Worm (Caenorhabditis elegans): ENCODE results near the gene W04G3.13.

The W04G3.13 gene

ce11 chrX:11057028-11057427 is 22.5 kb downstream of the W04G3.13 start, which contains the start of gene lpr-3:
TSS of gene lpr-3 (plus strand) at chrX:11057401.
- TF ChIP-seq flt-1 (GFP tag; IDR thresholded peaks at IDR 0.05) = no peak
- no peak for TF ChIP-seq ztf-23 (GFP tag; IDR thresholded peaks at IDR 0.05)
- TF ChIP-seq med-1 (GFP tag; optimal IDR thresholded peaks at IDR 0.05; ENCODE audit: insufficient read depth) = no peak
- no peak for TF ChIP-seq T22C8.4 (GFP tag; IDR thresholded peaks at IDR 0.05)
- no peak for TF ChIP-seq klf-2 (GFP tag; conservative IDR thresholded peaks at IDR 0.05)

ce11 chrX:11053615-11054014 is 26.0 kb downstream of the W04G3.13 start, which contains the start of gene C09F12.2:
TSS of gene C09F12.2 (plus strand) at chrX:11053915.
- TF ChIP-seq flt-1 (GFP tag; IDR thresholded peaks at IDR 0.05) (no peak), T22C8.4 (GFP tag; IDR thresholded peaks at IDR 0.05) (no peak), ref-1 (GFP tag; conservative IDR thresholded peaks at IDR 0.05) (no peak), ztf-29 (GFP tag; IDR thresholded peaks at IDR 0.05) (no peak), klf-2 (GFP tag; conservative IDR thresholded peaks at IDR 0.05) (no peak), med-1 (GFP tag; optimal IDR thresholded peaks at IDR 0.05; ENCODE audit: insufficient read depth) (no peak), cog-1 (tag; optimal IDR thresholded peaks at IDR 0.05) (no peak), tab-1 (GFP tag; IDR thresholded peaks at IDR 0.05) (no peak), ztf-23 (GFP tag; IDR thresholded peaks at IDR 0.05) (no peak)

ce11 chrX:11050335-11050734 is 29.2 kb downstream of the W04G3.13 start:
- TF ChIP-seq med-1 (GFP tag; optimal IDR thresholded peaks at IDR 0.05; ENCODE audit: insufficient read depth) = no peak
- no peak for TF ChIP-seq ref-1 (GFP tag; conservative IDR thresholded peaks at IDR 0.05)
- TF ChIP-seq ztf-23 (GFP tag; IDR thresholded peaks at IDR 0.05) = no peak
- TF ChIP-seq flt-1 (GFP tag; IDR thresholded peaks at IDR 0.05) = no peak
- TF ChIP-seq tab-1 (GFP tag; IDR thresholded peaks at IDR 0.05) = no peak
- TF ChIP-seq ztf-29 (GFP tag; IDR thresholded peaks at IDR 0.05) = no peak
- no peak for TF ChIP-seq klf-2 (GFP tag; conservative IDR thresholded peaks at IDR 0.05)
- no peak for TF ChIP-seq T22C8.4 (GFP tag; IDR thresholded peaks at IDR 0.05)
- TF ChIP-seq cog-1 (tag; optimal IDR thresholded peaks at IDR 0.05) = no peak

- TF ChIP-seq klf-2 (GFP tag; conservative IDR thresholded peaks at IDR 0.05) (no peak), flt-1 (GFP tag; IDR thresholded peaks at IDR 0.05) (no peak), T22C8.4 (GFP tag; IDR thresholded peaks at IDR 0.05) (no peak), ztf-23 (GFP tag; IDR thresholded peaks at IDR 0.05) (no peak), cog-1 (tag; optimal IDR thresholded peaks at IDR 0.05) (no peak), tab-1 (GFP tag; IDR thresholded peaks at IDR 0.05) (no peak), ref-1 (GFP tag; conservative IDR thresholded peaks at IDR 0.05) (no peak), med-1 (GFP tag; optimal IDR thresholded peaks at IDR 0.05; ENCODE audit: insufficient read depth) (no peak), ztf-29 (GFP tag; IDR thresholded peaks at IDR 0.05) (no peak)
Measured at ce11 chrX:11047183-11047582, 32.4 kb downstream of the W04G3.13 start, which contains the start of gene clc-1. TSS of gene clc-1 (plus strand) at chrX:11047446.

- TF ChIP-seq cog-1 (tag; optimal IDR thresholded peaks at IDR 0.05) (no peak), med-1 (GFP tag; optimal IDR thresholded peaks at IDR 0.05; ENCODE audit: insufficient read depth) (no peak), ztf-29 (GFP tag; IDR thresholded peaks at IDR 0.05) (no peak)
Measured at ce11 chrX:11042777-11043176, 36.8 kb downstream of the W04G3.13 start, which contains the start of gene C09F12.3. TSS of gene C09F12.3 (minus strand) at chrX:11042877.

ce11 chrX:11038221-11038620 is 41.3 kb downstream of the W04G3.13 start:
- TF ChIP-seq klf-2 (GFP tag; conservative IDR thresholded peaks at IDR 0.05) (no peak), tab-1 (GFP tag; IDR thresholded peaks at IDR 0.05) (no peak), ref-1 (GFP tag; conservative IDR thresholded peaks at IDR 0.05) (no peak), flt-1 (GFP tag; IDR thresholded peaks at IDR 0.05) (no peak), T22C8.4 (GFP tag; IDR thresholded peaks at IDR 0.05) (no peak), ztf-29 (GFP tag; IDR thresholded peaks at IDR 0.05) (no peak), ztf-23 (GFP tag; IDR thresholded peaks at IDR 0.05) (no peak), med-1 (GFP tag; optimal IDR thresholded peaks at IDR 0.05; ENCODE audit: insufficient read depth) (no peak), cog-1 (tag; optimal IDR thresholded peaks at IDR 0.05) (no peak)

- TF ChIP-seq tab-1 (GFP tag; IDR thresholded peaks at IDR 0.05) (no peak), flt-1 (GFP tag; IDR thresholded peaks at IDR 0.05) (no peak), ztf-29 (GFP tag; IDR thresholded peaks at IDR 0.05) (no peak), klf-2 (GFP tag; conservative IDR thresholded peaks at IDR 0.05) (no peak), cog-1 (tag; optimal IDR thresholded peaks at IDR 0.05) (no peak), T22C8.4 (GFP tag; IDR thresholded peaks at IDR 0.05) (no peak), ztf-23 (GFP tag; IDR thresholded peaks at IDR 0.05) (no peak), med-1 (GFP tag; optimal IDR thresholded peaks at IDR 0.05; ENCODE audit: insufficient read depth) (no peak), ref-1 (GFP tag; conservative IDR thresholded peaks at IDR 0.05) (no peak)
Measured at ce11 chrX:11036114-11037087, 43.2 kb downstream of the W04G3.13 start.

- TF ChIP-seq ref-1 (GFP tag; conservative IDR thresholded peaks at IDR 0.05) = no peak
- TF ChIP-seq med-1 (GFP tag; optimal IDR thresholded peaks at IDR 0.05; ENCODE audit: insufficient read depth) = no peak
- TF ChIP-seq tab-1 (GFP tag; IDR thresholded peaks at IDR 0.05) = no peak
- no peak for TF ChIP-seq ztf-23 (GFP tag; IDR thresholded peaks at IDR 0.05)
- no peak for TF ChIP-seq cog-1 (tag; optimal IDR thresholded peaks at IDR 0.05)
- TF ChIP-seq ztf-29 (GFP tag; IDR thresholded peaks at IDR 0.05) = no peak
- no peak for TF ChIP-seq flt-1 (GFP tag; IDR thresholded peaks at IDR 0.05)
- no peak for TF ChIP-seq T22C8.4 (GFP tag; IDR thresholded peaks at IDR 0.05)
- TF ChIP-seq klf-2 (GFP tag; conservative IDR thresholded peaks at IDR 0.05) = no peak
Measured at ce11 chrX:11035563-11035962, 44.0 kb downstream of the W04G3.13 start.

- TF ChIP-seq ztf-23 (GFP tag; IDR thresholded peaks at IDR 0.05) = no peak
- TF ChIP-seq ztf-29 (GFP tag; IDR thresholded peaks at IDR 0.05) = no peak
- TF ChIP-seq T22C8.4 (GFP tag; IDR thresholded peaks at IDR 0.05) = 0 out of 2 replicates have a peak, but pooled peaks have one; percentile 7
- TF ChIP-seq ref-1 (GFP tag; conservative IDR thresholded peaks at IDR 0.05) = no peak
- TF ChIP-seq tab-1 (GFP tag; IDR thresholded peaks at IDR 0.05) = 0 out of 2 replicates have a peak, but pooled peaks have one; percentile 18
- TF ChIP-seq cog-1 (tag; optimal IDR thresholded peaks at IDR 0.05) = peak; percentile 25
- TF ChIP-seq flt-1 (GFP tag; IDR thresholded peaks at IDR 0.05) = no peak
Measured at ce11 chrX:11034430-11035117, 45.0 kb downstream of the W04G3.13 start.

Data from whole organism, midembryonic.